Fruit fly (Drosophila melanogaster) whole organism, embryonic: ENCODE data around the gene CG12477.

Source experiments
- Ada2b ChIP-seq: fragments of 200-800 bp; sonication (Bioruptor generic); IDR thresholded peaks from 2 replicates; pipeline ENCODE4 v1.3.6; 2022; ENCODE audit warnings: missing biosample characterization, missing genetic modification characterization
- Aef1 ChIP-seq: fragments of 200-800 bp; sonication (Bioruptor generic); IDR thresholded peaks from 3 replicates; pipeline ENCODE4 v1.3.6; 2022; ENCODE audit warnings: missing biosample characterization, missing genetic modification characterization
- Awh ChIP-seq: fragments of 200-800 bp; sonication (Bioruptor generic); IDR thresholded peaks from 2 replicates; pipeline ENCODE4, ENCODE4 v1.3.6; 2022; ENCODE audit warnings: missing biosample characterization, missing genetic modification characterization
- CG10209 ChIP-seq: fragments of 200-800 bp; sonication (Bioruptor generic); optimal IDR thresholded peaks from 3 replicates; lab custom pipeline; 2017; ENCODE audit warnings: missing biosample characterization, mild to moderate bottlenecking, missing genetic modification characterization, missing genetic modification reagents
- CG10431 ChIP-seq: fragments of 200-800 bp; sonication (Bioruptor generic); optimal IDR thresholded peaks from 3 replicates; lab custom pipeline; 2018; ENCODE audit warnings: missing biosample characterization, mild to moderate bottlenecking, missing genetic modification characterization
- CG11504 ChIP-seq: fragments of 200-800 bp; sonication (Bioruptor generic); optimal IDR thresholded peaks from 3 replicates; lab custom pipeline; 2019; ENCODE audit warnings: missing biosample characterization, mild to moderate bottlenecking, missing genetic modification characterization, moderate library complexity
- CG13424 ChIP-seq: fragments of 200-800 bp; sonication (Bioruptor generic); optimal IDR thresholded peaks from 2 replicates; lab custom pipeline; 2019; ENCODE audit warnings: missing biosample characterization, mild to moderate bottlenecking, missing genetic modification characterization, moderate library complexity
- CG14050 ChIP-seq: fragments of 200-800 bp; sonication (Bioruptor generic); IDR thresholded peaks from 3 replicates; pipeline ENCODE4 v1.3.6; 2022; ENCODE audit warnings: missing biosample characterization, missing genetic modification characterization
- CG14860 ChIP-seq: fragments of 200-800 bp; sonication (Bioruptor generic); IDR thresholded peaks from 3 replicates; pipeline ENCODE4 v1.3.6; 2022; ENCODE audit warnings: missing biosample characterization, missing genetic modification characterization; ENCODE audit not compliant: partially characterized antibody
- CG15601 ChIP-seq: fragments of 200-800 bp; sonication (Bioruptor generic); optimal IDR thresholded peaks from 3 replicates; lab custom pipeline; 2019; ENCODE audit warnings: missing biosample characterization, mild to moderate bottlenecking, missing genetic modification characterization, moderate library complexity
- CG1603 ChIP-seq: fragments of 200-800 bp; sonication (Bioruptor generic); optimal IDR thresholded peaks from 2 replicates; lab custom pipeline; 2019; ENCODE audit warnings: missing biosample characterization, mild to moderate bottlenecking, missing genetic modification characterization, moderate library complexity
- CG17328 ChIP-seq: fragments of 200-800 bp; sonication (Bioruptor generic); IDR thresholded peaks from 2 replicates; pipeline ENCODE4 v1.3.6; 2022; ENCODE audit warnings: missing biosample characterization, missing genetic modification characterization
- CG2678 ChIP-seq: fragments of 200-800 bp; sonication (Bioruptor generic); optimal IDR thresholded peaks from 3 replicates; lab custom pipeline; 2019; ENCODE audit warnings: missing biosample characterization, mild to moderate bottlenecking, missing genetic modification characterization, moderate library complexity
- CG2875 ChIP-seq: fragments of 200-800 bp; sonication (Bioruptor generic); optimal IDR thresholded peaks from 2 replicates; lab custom pipeline; 2017; ENCODE audit warnings: missing biosample characterization, mild to moderate bottlenecking, missing genetic modification characterization, missing genetic modification reagents
- CG30020 ChIP-seq: fragments of 200-800 bp; optimal IDR thresholded peaks from 2 replicates; lab custom pipeline; 2019; ENCODE audit warnings: missing biosample characterization, mild to moderate bottlenecking, missing genetic modification characterization, moderate library complexity
- CG31388 ChIP-seq: fragments of 200-800 bp; sonication (Bioruptor generic); optimal IDR thresholded peaks from 2 replicates; lab custom pipeline; 2016; ENCODE audit warnings: missing biosample characterization, missing genetic modification characterization
- CG33557 ChIP-seq: fragments of 200-800 bp; sonication (Bioruptor generic); optimal IDR thresholded peaks from 2 replicates; lab custom pipeline; 2019; ENCODE audit warnings: missing biosample characterization, mild to moderate bottlenecking, missing genetic modification characterization, moderate library complexity
- CG6654 ChIP-seq: fragments of 200-800 bp; sonication (Bioruptor generic); optimal IDR thresholded peaks from 2 replicates; lab custom pipeline; 2017; ENCODE audit warnings: missing biosample characterization, mild to moderate bottlenecking, missing genetic modification characterization
- CG7839 ChIP-seq: fragments of 200-800 bp; sonication (Bioruptor generic); optimal IDR thresholded peaks from 3 replicates; lab custom pipeline; 2018; ENCODE audit warnings: missing biosample characterization, mild to moderate bottlenecking, missing genetic modification characterization, moderate library complexity
- CG8281 ChIP-seq: fragments of 200-800 bp; sonication (Bioruptor generic); optimal IDR thresholded peaks from 2 replicates; lab custom pipeline; 2018; ENCODE audit warnings: missing biosample characterization, mild to moderate bottlenecking, missing genetic modification characterization, moderate library complexity
- CG8388 ChIP-seq: fragments of 200-800 bp; sonication (Bioruptor generic); optimal IDR thresholded peaks from 2 replicates; lab custom pipeline; 2019; ENCODE audit warnings: missing biosample characterization, mild to moderate bottlenecking, missing genetic modification characterization, moderate library complexity
- CG8924 ChIP-seq: fragments of 200-800 bp; optimal IDR thresholded peaks from 3 replicates; lab custom pipeline; 2019; ENCODE audit warnings: missing biosample characterization, mild to moderate bottlenecking, missing genetic modification characterization, moderate library complexity
- CG9727 ChIP-seq: fragments of 200-800 bp; sonication (Bioruptor generic); optimal IDR thresholded peaks from 3 replicates; lab custom pipeline; 2017; ENCODE audit warnings: missing biosample characterization, mild to moderate bottlenecking, missing genetic modification characterization
- D19A ChIP-seq: fragments of 200-800 bp; optimal IDR thresholded peaks from 3 replicates; lab custom pipeline; 2019; ENCODE audit warnings: missing biosample characterization, mild to moderate bottlenecking, missing genetic modification characterization, moderate library complexity
- Dek ChIP-seq: fragments of 200-800 bp; sonication (Bioruptor generic); optimal IDR thresholded peaks from 3 replicates; lab custom pipeline; 2019; ENCODE audit warnings: missing biosample characterization, mild to moderate bottlenecking, missing genetic modification characterization, moderate library complexity
- Dip3 ChIP-seq: fragments of 200-800 bp; sonication (Bioruptor generic); optimal IDR thresholded peaks from 3 replicates; lab custom pipeline; 2016; ENCODE audit warnings: missing biosample characterization, missing genetic modification characterization
- HLH54F ChIP-seq: fragments of 200-800 bp; sonication (Bioruptor generic); optimal IDR thresholded peaks from 3 replicates; lab custom pipeline; 2016; ENCODE audit warnings: missing biosample characterization, missing genetic modification characterization
- Lpt ChIP-seq: fragments of >200 bp; optimal IDR thresholded peaks from 2 replicates; lab custom pipeline; 2018; ENCODE audit warnings: missing biosample characterization, missing genetic modification characterization
- Mes4 ChIP-seq: fragments of 200-800 bp; sonication (Bioruptor generic); optimal IDR thresholded peaks from 2 replicates; lab custom pipeline; 2016; ENCODE audit warnings: missing biosample characterization, missing genetic modification characterization
- Oli ChIP-seq: fragments of 200-800 bp; sonication (Bioruptor generic); optimal IDR thresholded peaks from 2 replicates; lab custom pipeline; 2018; ENCODE audit warnings: missing biosample characterization, mild to moderate bottlenecking, missing genetic modification characterization, moderate library complexity
- Ravus ChIP-seq: fragments of 200-800 bp; sonication (Bioruptor generic); IDR thresholded peaks from 2 replicates; pipeline ENCODE4 v1.3.6; 2022; ENCODE audit warnings: missing biosample characterization, missing genetic modification characterization
- Side ChIP-seq: fragments of 200-800 bp; sonication (Bioruptor generic); optimal IDR thresholded peaks from 2 replicates; lab custom pipeline; 2016; ENCODE audit warnings: missing biosample characterization, missing genetic modification characterization
- Sry-δ ChIP-seq: fragments of 200-800 bp; sonication (Bioruptor generic); optimal IDR thresholded peaks from 2 replicates; lab custom pipeline; 2016; ENCODE audit warnings: missing biosample characterization, missing genetic modification characterization
- Xrp1 ChIP-seq: fragments of 200-800 bp; sonication (Bioruptor generic); IDR thresholded peaks from 2 replicates; pipeline ENCODE4 v1.3.6; 2022; ENCODE audit warnings: missing biosample characterization, missing genetic modification characterization
- YL-1 ChIP-seq: fragments of 200-800 bp; sonication (Bioruptor generic); optimal IDR thresholded peaks from 3 replicates; lab custom pipeline; 2017; ENCODE audit warnings: missing biosample characterization, mild to moderate bottlenecking, missing genetic modification characterization
- chinmo ChIP-seq: fragments of 200-800 bp; sonication (Bioruptor generic); IDR thresholded peaks from 4 replicates; pipeline ENCODE4 v1.3.6; 2022; ENCODE audit warnings: missing biosample characterization, missing genetic modification characterization; ENCODE audit not compliant: partially characterized antibody
- chn ChIP-seq: fragments of 200-800 bp; sonication (Bioruptor generic); optimal IDR thresholded peaks from 2 replicates; lab custom pipeline; 2016; ENCODE audit warnings: missing biosample characterization, missing genetic modification characterization
- crp ChIP-seq, 2 experiments: fragments of 200-800 bp; sonication (Bioruptor generic); optimal IDR thresholded peaks; 2 replicates in 1 of 2; 3 replicates in 1 of 2; lab custom pipeline; 2017; ENCODE audit warnings: missing biosample characterization in 2 of 2, missing genetic modification characterization in 2 of 2, mild to moderate bottlenecking in 1 of 2, moderate library complexity in 1 of 2
- esg ChIP-seq: fragments of 200-800 bp; sonication (Bioruptor generic); conservative IDR thresholded peaks from 2 replicates; pipeline ENCODE4 v1.3.6; 2022; ENCODE audit warnings: missing biosample characterization, missing genetic modification characterization
- grau ChIP-seq: fragments of 200-800 bp; optimal IDR thresholded peaks from 3 replicates; lab custom pipeline; 2019; ENCODE audit warnings: missing biosample characterization, mild to moderate bottlenecking, missing genetic modification characterization, moderate library complexity
- insv ChIP-seq, 2 experiments: fragments of 200-800 bp; sonication (Bioruptor generic); optimal IDR thresholded peaks; 3 replicates each; lab custom pipeline; 2016 to 2018; ENCODE audit warnings: missing biosample characterization in 2 of 2, missing genetic modification characterization in 2 of 2
- ken ChIP-seq: fragments of 200-800 bp; sonication (Bioruptor generic); IDR thresholded peaks from 3 replicates; pipeline ENCODE4 v1.3.6; 2022; ENCODE audit warnings: missing biosample characterization, missing genetic modification characterization
- lbe ChIP-seq: fragments of 200-800 bp; sonication (Bioruptor generic); optimal IDR thresholded peaks from 2 replicates; lab custom pipeline; 2016; ENCODE audit warnings: missing biosample characterization, mild to moderate bottlenecking, missing genetic modification characterization
- nerfin-1 ChIP-seq: fragments of 200-800 bp; sonication (Bioruptor generic); optimal IDR thresholded peaks from 3 replicates; lab custom pipeline; 2019; ENCODE audit warnings: missing biosample characterization, mild to moderate bottlenecking, missing genetic modification characterization, moderate library complexity
- phol ChIP-seq: fragments of 200-800 bp; sonication (Bioruptor generic); optimal IDR thresholded peaks from 3 replicates; lab custom pipeline; 2018; ENCODE audit warnings: missing biosample characterization, mild to moderate bottlenecking, missing genetic modification characterization, moderate library complexity
- pnt ChIP-seq: fragments of 200-800 bp; sonication (Bioruptor generic); optimal IDR thresholded peaks from 3 replicates; lab custom pipeline; 2016; ENCODE audit warnings: missing biosample characterization, missing genetic modification characterization
- schlank ChIP-seq: fragments of 200-800 bp; sonication (Bioruptor generic); optimal IDR thresholded peaks from 2 replicates; lab custom pipeline; 2018; ENCODE audit warnings: missing biosample characterization, mild to moderate bottlenecking, missing genetic modification characterization
- sug ChIP-seq: fragments of 200-800 bp; optimal IDR thresholded peaks from 2 replicates; lab custom pipeline; 2019; ENCODE audit warnings: missing biosample characterization, mild to moderate bottlenecking, missing genetic modification characterization, moderate library complexity

The CG12477 gene

DNA sequence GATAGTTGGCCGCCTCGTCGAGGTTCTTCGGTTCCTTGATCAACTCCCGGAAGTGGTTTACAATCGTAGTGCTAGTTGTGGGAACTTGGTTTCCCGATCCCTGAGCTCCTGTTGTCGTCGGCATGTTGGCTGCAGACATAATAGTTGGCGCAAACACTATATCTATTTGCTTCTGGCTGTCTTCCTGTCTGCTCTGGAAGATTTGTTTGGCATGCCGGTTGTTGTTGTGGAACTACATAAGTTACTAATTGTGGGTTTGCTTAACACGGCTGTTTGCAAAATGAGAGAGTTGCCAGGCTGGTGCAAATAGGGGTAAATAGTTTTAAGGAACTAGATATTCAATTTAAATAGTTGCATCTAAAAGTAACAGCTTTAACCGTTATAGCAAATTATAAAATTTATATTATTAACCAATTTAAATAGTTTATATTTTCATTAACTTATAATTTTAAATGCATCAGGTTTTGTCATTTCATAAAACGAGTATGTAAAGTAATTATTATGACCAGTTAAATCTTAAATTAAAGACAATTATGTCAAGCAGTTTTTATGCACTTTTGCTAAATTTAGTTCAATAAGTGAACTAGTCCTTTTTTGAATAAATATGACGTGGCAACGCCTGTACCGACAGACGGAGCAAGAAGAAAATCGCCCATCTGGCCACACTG is 41.4 kb downstream of the CG12477 start, which contains the start of the genes Sgf11 and CG32202 (continued):
- peak; percentile 9 for TF ChIP-seq Dip3 (GFP tag; lab: Kevin White, UChicago)
- TF ChIP-seq CG9727 (GFP tag; lab: Kevin White, UChicago), result peak; percentile 57
- peak; percentile 2 for TF ChIP-seq pnt (GFP tag; lab: Kevin White, UChicago)
- TF ChIP-seq CG8281, result peak; percentile 33
- peak; percentile 71 for TF ChIP-seq CG8388 (GFP tag; lab: Kevin White, UChicago)
- TF ChIP-seq CG31388 (GFP tag; lab: Kevin White, UChicago), result no peak
- TF ChIP-seq CG15601, result peak; percentile 72
- TF ChIP-seq CG10431, result peak; percentile 18
- peak in 1 of 2 experiments; percentile 55 for TF ChIP-seq crp (GFP tag; optimal IDR thresholded peaks at IDR 0.05; lab: Kevin White, UChicago)
- TF ChIP-seq CG14860 (GFP tag; lab: Robert Waterston, UW), result no peak
- TF ChIP-seq chinmo (GFP tag; lab: Robert Waterston, UW), result no peak
- peak; percentile 74 for TF ChIP-seq CG10209
- peak; percentile 56 for TF ChIP-seq nerfin-1 (tag; lab: Kevin White, UChicago)
- TF ChIP-seq YL-1 (GFP tag; lab: Kevin White, UChicago), result peak; percentile 25
- TF ChIP-seq CG2875 (GFP tag; lab: Kevin White, UChicago), result no peak
- TF ChIP-seq esg, result peak; percentile 53; the same call in 1 of the 2 replicates
- peak; percentile 25 for TF ChIP-seq Sry-δ
- peak; percentile 73 for TF ChIP-seq CG30020 (tag; lab: Kevin White, UChicago)
- TF ChIP-seq Aef1, result no peak
- TF ChIP-seq HLH54F (GFP tag; lab: Kevin White, UChicago), result peak; percentile 22
- peak in 1 of 2 experiments; percentile 7 for TF ChIP-seq insv (GFP tag; optimal IDR thresholded peaks at IDR 0.05; lab: Kevin White, UChicago)
- no peak for TF ChIP-seq Lpt (GFP tag; lab: Kevin White, UChicago)
- TF ChIP-seq Xrp1, result peak; percentile 56
- peak; percentile 60 for TF ChIP-seq CG33557 (GFP tag; lab: Kevin White, UChicago)
- TF ChIP-seq Oli (tag; lab: Kevin White, UChicago), result peak; percentile 55
- TF ChIP-seq CG17328 (GFP tag; lab: Robert Waterston, UW), result peak; percentile 51; the same call in 1 of the 2 replicates
- no peak for TF ChIP-seq schlank (tag; lab: Kevin White, UChicago)
- TF ChIP-seq Mes4, result no peak
- peak; percentile 80 for TF ChIP-seq CG2678 (tag; lab: Kevin White, UChicago)
- TF ChIP-seq Ada2b, result 0 out of 2 replicates have a peak, but pooled peaks have one; percentile 7
- TF ChIP-seq Ravus (GFP tag; lab: Robert Waterston, UW), result no peak
- peak; percentile 79 for TF ChIP-seq CG8924
- TF ChIP-seq Dek (tag; lab: Kevin White, UChicago), result peak; percentile 65
- peak; percentile 46 for TF ChIP-seq D19A (tag; lab: Kevin White, UChicago)
- TF ChIP-seq CG7839, result peak; percentile 79
- peak; percentile 75 for TF ChIP-seq CG11504 (tag; lab: Kevin White, UChicago)
- peak; percentile 81 for TF ChIP-seq phol (tag; lab: Kevin White, UChicago)
- TF ChIP-seq CG14050 (GFP tag; lab: Robert Waterston, UW), result peak; percentile 47; the same call in 1 of the 3 replicates
- no peak for TF ChIP-seq chn (GFP tag; lab: Kevin White, UChicago)
- TF ChIP-seq grau, result peak; percentile 80
- no peak for TF ChIP-seq CG6654
- no peak for TF ChIP-seq Side (GFP tag; lab: Kevin White, UChicago)
- TF ChIP-seq CG1603 (tag; lab: Kevin White, UChicago), result peak; percentile 13
- TF ChIP-seq CG13424 (tag; lab: Kevin White, UChicago), result peak; percentile 82
- peak; percentile 57; the same call in 1 of the 3 replicates for TF ChIP-seq ken (GFP tag; lab: Robert Waterston, UW)
- peak; percentile 71 for TF ChIP-seq sug
- TF ChIP-seq lbe (GFP tag; lab: Kevin White, UChicago), result no peak
- TF ChIP-seq Awh (GFP tag; lab: Robert Waterston, UW), result no peak
